Worm (Caenorhabditis elegans) whole organism, L4/young adult: ENCODE results near the gene B0554.1.

ENCODE experiments used
- W03F9.2 ChIP-seq: fragments of 150-350 bp; optimal IDR thresholded peaks from 2 replicates; lab custom pipeline; 2014; ENCODE audit warnings: missing biosample characterization, missing genetic modification characterization
- dao-5 ChIP-seq: sonication (generic microtip); optimal IDR thresholded peaks from 2 replicates; lab custom pipeline; 2016; ENCODE audit warnings: missing genotype, missing genetic modification characterization, moderate library complexity, missing compliant biosample characterization
- him-1 ChIP-seq: sonication (generic microtip); optimal IDR thresholded peaks from 2 replicates; lab custom pipeline; 2016; ENCODE audit warnings: missing genotype, missing genetic modification reagents, missing genetic modification characterization, missing compliant biosample characterization

- TF ChIP-seq him-1 (tag; lab: Kevin White, UChicago) = no peak
- no peak for TF ChIP-seq dao-5 (tag; lab: Kevin White, UChicago)
- no peak for TF ChIP-seq W03F9.2 (tag; lab: Kevin White, UChicago)
Observed at ce11 chrV:388397-388796, 49.8 kb upstream of the B0554.1 start, which contains the start of gene ZK6.6.
